Fruit fly (Drosophila melanogaster): ENCODE results near the gene mRpL51.

Gene mRpL51

dm6 chr2L:8534515-8535295, 17.5 kb upstream of the mRpL51 start:
- TF ChIP-seq Snoo (tag; optimal IDR thresholded peaks at IDR 0.05) = peak; percentile 98
- TF ChIP-seq Pif1A (GFP tag; optimal IDR thresholded peaks at IDR 0.05) = peak; percentile 98
- TF ChIP-seq rn (GFP tag; IDR thresholded peaks at IDR 0.05) = peak; percentile 96
- peak; percentile 95 for TF ChIP-seq CG12605 (GFP tag; IDR thresholded peaks at IDR 0.05)
- TF ChIP-seq CG34367 (tag; optimal IDR thresholded peaks at IDR 0.05) = peak; percentile 97
- TF ChIP-seq CG9948 (tag; optimal IDR thresholded peaks at IDR 0.05) = peak; percentile 99
- peak; percentile 98 for TF ChIP-seq CG14655 (GFP tag; optimal IDR thresholded peaks at IDR 0.05)
- TF ChIP-seq D1 (tag; optimal IDR thresholded peaks at IDR 0.05) = peak; percentile 98
- TF ChIP-seq CG4496 (GFP tag; IDR thresholded peaks at IDR 0.05) = peak; percentile 96
- TF ChIP-seq Ets98B (GFP tag; IDR thresholded peaks at IDR 0.05) = peak; percentile 96
- TF ChIP-seq CG32121 (GFP tag; IDR thresholded peaks at IDR 0.05) = peak; percentile 98
- TF ChIP-seq CG8159 (tag; optimal IDR thresholded peaks at IDR 0.05) = peak; percentile 97
- TF ChIP-seq CG10348 (GFP tag; IDR thresholded peaks at IDR 0.05) = peak; percentile 91
- TF ChIP-seq gl (tag; optimal IDR thresholded peaks at IDR 0.05) = peak; percentile 94
- peak; percentile 98 for TF ChIP-seq Pif1B (GFP tag; optimal IDR thresholded peaks at IDR 0.05)
- peak; percentile 97 for TF ChIP-seq CG17806 (tag; optimal IDR thresholded peaks at IDR 0.05)
- TF ChIP-seq CG8301 (tag; optimal IDR thresholded peaks at IDR 0.05) = peak; percentile 99
- peak; percentile 88 for TF ChIP-seq EcR (GFP tag; optimal IDR thresholded peaks at IDR 0.05)
- TF ChIP-seq fd96Ca (GFP tag; IDR thresholded peaks at IDR 0.05) = peak; percentile 98
- peak; percentile 97 for TF ChIP-seq CG15710 (tag; optimal IDR thresholded peaks at IDR 0.05)
- TF ChIP-seq CG13204 (GFP tag; optimal IDR thresholded peaks at IDR 0.05) = peak; percentile 91

dm6 chr2L:8534118-8534514, 16.9 kb upstream of the mRpL51 start:
- no peak for TF ChIP-seq Ets98B (GFP tag; IDR thresholded peaks at IDR 0.05)
- no peak for TF ChIP-seq rn (GFP tag; IDR thresholded peaks at IDR 0.05)
- no peak for TF ChIP-seq CG32121 (GFP tag; IDR thresholded peaks at IDR 0.05)
- no peak for TF ChIP-seq CG8301 (tag; optimal IDR thresholded peaks at IDR 0.05)
- no peak for TF ChIP-seq CG34367 (tag; optimal IDR thresholded peaks at IDR 0.05)
- TF ChIP-seq D1 (tag; optimal IDR thresholded peaks at IDR 0.05) = no peak
- no peak for TF ChIP-seq CG4496 (GFP tag; IDR thresholded peaks at IDR 0.05)
- TF ChIP-seq CG10348 (GFP tag; IDR thresholded peaks at IDR 0.05) = no peak
- TF ChIP-seq CG13204 (GFP tag; optimal IDR thresholded peaks at IDR 0.05) = no peak
- no peak for TF ChIP-seq Pif1B (GFP tag; optimal IDR thresholded peaks at IDR 0.05)
- no peak for TF ChIP-seq EcR (GFP tag; optimal IDR thresholded peaks at IDR 0.05)

dm6 chr2L:8533632-8534031, 16.5 kb upstream of the mRpL51 start:
- TF ChIP-seq Snoo (tag; optimal IDR thresholded peaks at IDR 0.05) (no peak), CG15710 (tag; optimal IDR thresholded peaks at IDR 0.05) (no peak), CG8159 (tag; optimal IDR thresholded peaks at IDR 0.05) (no peak), Pif1A (GFP tag; optimal IDR thresholded peaks at IDR 0.05) (no peak), EcR (GFP tag; optimal IDR thresholded peaks at IDR 0.05) (no peak), CG4496 (GFP tag; IDR thresholded peaks at IDR 0.05) (no peak), CG14655 (GFP tag; optimal IDR thresholded peaks at IDR 0.05) (no peak)

dm6 chr2L:8532790-8533189, 15.6 kb upstream of the mRpL51 start:
- TF ChIP-seq CG14655 (GFP tag; optimal IDR thresholded peaks at IDR 0.05) = no peak
- no peak for TF ChIP-seq CG32121 (GFP tag; IDR thresholded peaks at IDR 0.05)
- TF ChIP-seq CG12605 (GFP tag; IDR thresholded peaks at IDR 0.05) = no peak
- no peak for TF ChIP-seq D1 (tag; optimal IDR thresholded peaks at IDR 0.05)

- TF ChIP-seq Pif1A (GFP tag; optimal IDR thresholded peaks at IDR 0.05) (no peak), gl (tag; optimal IDR thresholded peaks at IDR 0.05) (no peak), Ets98B (GFP tag; IDR thresholded peaks at IDR 0.05) (no peak), D1 (tag; optimal IDR thresholded peaks at IDR 0.05) (no peak), CG13204 (GFP tag; optimal IDR thresholded peaks at IDR 0.05) (no peak), CG32121 (GFP tag; IDR thresholded peaks at IDR 0.05) (no peak), rn (GFP tag; IDR thresholded peaks at IDR 0.05) (no peak), CG17806 (tag; optimal IDR thresholded peaks at IDR 0.05) (no peak), CG14655 (GFP tag; optimal IDR thresholded peaks at IDR 0.05) (no peak), CG34367 (tag; optimal IDR thresholded peaks at IDR 0.05) (no peak), fd96Ca (GFP tag; IDR thresholded peaks at IDR 0.05) (no peak), CG12605 (GFP tag; IDR thresholded peaks at IDR 0.05) (no peak), CG8159 (tag; optimal IDR thresholded peaks at IDR 0.05) (no peak), Snoo (tag; optimal IDR thresholded peaks at IDR 0.05) (no peak), CG4496 (GFP tag; IDR thresholded peaks at IDR 0.05) (no peak), CG8301 (tag; optimal IDR thresholded peaks at IDR 0.05) (no peak), CG15710 (tag; optimal IDR thresholded peaks at IDR 0.05) (no peak), EcR (GFP tag; optimal IDR thresholded peaks at IDR 0.05) (no peak), Pif1B (GFP tag; optimal IDR thresholded peaks at IDR 0.05) (no peak)
Measured at dm6 chr2L:8530189-8530588, 13.0 kb upstream of the mRpL51 start.

dm6 chr2L:8528951-8529430, 11.8 kb upstream of the mRpL51 start, which contains the start of gene CG17834:
Gene CG17834, plus strand, starts transcription at chr2L:8529141.
- TF ChIP-seq CG17806 (tag; optimal IDR thresholded peaks at IDR 0.05) (no peak), EcR (GFP tag; optimal IDR thresholded peaks at IDR 0.05) (peak; percentile 81), Snoo (tag; optimal IDR thresholded peaks at IDR 0.05) (peak; percentile 34), CG12605 (GFP tag; IDR thresholded peaks at IDR 0.05) (no peak), fd96Ca (GFP tag; IDR thresholded peaks at IDR 0.05) (no peak), CG4496 (GFP tag; IDR thresholded peaks at IDR 0.05) (peak; percentile 49; the same call in 1 of the 3 replicates), Ets98B (GFP tag; IDR thresholded peaks at IDR 0.05) (peak; percentile 64; the same call in 1 of the 2 replicates)

Data from whole organism, pupa.